Worm (Caenorhabditis elegans) whole organism, L4/young adult: ENCODE measurements around the gene H01G02.4.

ENCODE experiments used
- W03F9.2 ChIP-seq: fragments of 150-350 bp; optimal IDR thresholded peaks from 2 replicates; lab custom pipeline; 2014; ENCODE audit warnings: missing biosample characterization, missing genetic modification characterization
- dao-5 ChIP-seq: sonication (generic microtip); optimal IDR thresholded peaks from 2 replicates; lab custom pipeline; 2016; ENCODE audit warnings: missing genotype, missing genetic modification characterization, moderate library complexity, missing compliant biosample characterization
- him-1 ChIP-seq: sonication (generic microtip); optimal IDR thresholded peaks from 2 replicates; lab custom pipeline; 2016; ENCODE audit warnings: missing genotype, missing genetic modification reagents, missing genetic modification characterization, missing compliant biosample characterization

- TF ChIP-seq W03F9.2 (tag; lab: Kevin White, UChicago), result no peak
- no peak for TF ChIP-seq him-1 (tag; lab: Kevin White, UChicago)
- TF ChIP-seq dao-5 (tag; lab: Kevin White, UChicago), result no peak
These were observed 10.4 kb downstream of the H01G02.4 start, which contains the start of gene H01G02.3 for ce11 chrIV:11792495-11792894.
